Fruit fly (Drosophila melanogaster) whole organism, embryonic: ENCODE results near the gene Zip88E.

Experiments used
- Abd-B ChIP-seq: fragments of 200-800 bp; sonication (Bioruptor generic); optimal IDR thresholded peaks from 2 replicates; lab custom pipeline; 2018; ENCODE audit warnings: missing biosample characterization, mild to moderate bottlenecking, missing genetic modification characterization, moderate library complexity
- Adf1 ChIP-seq: fragments of 200-800 bp; sonication (Bioruptor generic); IDR thresholded peaks from 2 replicates; pipeline ENCODE4 v1.3.6; 2022; ENCODE audit warnings: missing biosample characterization, missing genetic modification characterization
- Bgb ChIP-seq: fragments of 200-800 bp; sonication (Bioruptor generic); IDR thresholded peaks from 2 replicates; pipeline ENCODE4 v1.3.6; 2022; ENCODE audit warnings: missing biosample characterization, missing genetic modification characterization; ENCODE audit not compliant: partially characterized antibody
- CG10462 ChIP-seq: fragments of 200-800 bp; sonication (Bioruptor generic); optimal IDR thresholded peaks from 2 replicates; lab custom pipeline; 2016; ENCODE audit warnings: missing biosample characterization, missing genetic modification characterization
- CG10543 ChIP-seq: fragments of 200-800 bp; sonication (Bioruptor generic); optimal IDR thresholded peaks from 3 replicates; lab custom pipeline; 2017; ENCODE audit warnings: missing biosample characterization, mild to moderate bottlenecking, missing genetic modification characterization, moderate library complexity
- CG11560 ChIP-seq: fragments of 200-800 bp; sonication (Bioruptor generic); IDR thresholded peaks from 3 replicates; pipeline ENCODE4 v1.3.6; 2022; ENCODE audit warnings: missing biosample characterization, missing genetic modification characterization
- CG12155 ChIP-seq: fragments of 200-800 bp; sonication (Bioruptor generic); optimal IDR thresholded peaks from 3 replicates; lab custom pipeline; 2016; ENCODE audit warnings: missing biosample characterization, missing genetic modification characterization
- CG12744 ChIP-seq: fragments of 200-800 bp; sonication (Bioruptor generic); optimal IDR thresholded peaks from 2 replicates; lab custom pipeline; 2016; ENCODE audit warnings: missing biosample characterization, missing genetic modification characterization
- CG16815 ChIP-seq: fragments of 200-800 bp; sonication (Bioruptor generic); optimal IDR thresholded peaks from 3 replicates; lab custom pipeline; 2017; ENCODE audit warnings: missing biosample characterization, mild to moderate bottlenecking, missing genetic modification characterization
- CG17328 ChIP-seq: fragments of 200-800 bp; sonication (Bioruptor generic); IDR thresholded peaks from 2 replicates; pipeline ENCODE4 v1.3.6; 2022; ENCODE audit warnings: missing biosample characterization, missing genetic modification characterization
- CG17612 ChIP-seq: fragments of 200-800 bp; sonication (Bioruptor generic); IDR thresholded peaks from 2 replicates; pipeline ENCODE4 v1.3.6; 2022; ENCODE audit warnings: missing biosample characterization, missing genetic modification characterization
- CG17802 ChIP-seq: fragments of 200-800 bp; sonication (Bioruptor generic); optimal IDR thresholded peaks from 2 replicates; lab custom pipeline; 2018; ENCODE audit warnings: missing biosample characterization, mild to moderate bottlenecking, missing genetic modification characterization, moderate library complexity
- CG18262 ChIP-seq: fragments of 200-800 bp; optimal IDR thresholded peaks from 3 replicates; lab custom pipeline; 2019; ENCODE audit warnings: missing biosample characterization, mild to moderate bottlenecking, missing genetic modification characterization, moderate library complexity
- CG18476 ChIP-seq: fragments of 200-800 bp; sonication (Bioruptor generic); optimal IDR thresholded peaks from 2 replicates; lab custom pipeline; 2016; ENCODE audit warnings: missing biosample characterization, mild to moderate bottlenecking, missing genetic modification characterization
- CG3065 ChIP-seq: fragments of 200-800 bp; sonication (Bioruptor generic); optimal IDR thresholded peaks from 2 replicates; lab custom pipeline; 2016; ENCODE audit warnings: missing biosample characterization, missing genetic modification characterization
- CG32772 ChIP-seq: fragments of 200-800 bp; sonication (Bioruptor generic); IDR thresholded peaks from 2 replicates; pipeline ENCODE4 v1.3.6; 2022; ENCODE audit warnings: missing biosample characterization, missing genetic modification characterization
- CG3995 ChIP-seq: fragments of 200-800 bp; sonication (Bioruptor generic); optimal IDR thresholded peaks from 3 replicates; lab custom pipeline; 2016; ENCODE audit warnings: missing biosample characterization, missing genetic modification characterization
- CG4282 ChIP-seq: fragments of 200-800 bp; sonication (Bioruptor generic); optimal IDR thresholded peaks from 2 replicates; lab custom pipeline; 2016; ENCODE audit warnings: missing biosample characterization, missing genetic modification characterization
- CG5245 ChIP-seq: fragments of 200-800 bp; sonication (Bioruptor generic); optimal IDR thresholded peaks from 3 replicates; lab custom pipeline; 2016; ENCODE audit warnings: missing biosample characterization, missing genetic modification characterization
- CG6272 ChIP-seq: fragments of 200-800 bp; sonication (Bioruptor generic); IDR thresholded peaks from 2 replicates; pipeline ENCODE4 v1.3.6; 2022; ENCODE audit warnings: missing biosample characterization, missing genetic modification characterization
- CG6689 ChIP-seq: fragments of 200-800 bp; sonication (Bioruptor generic); IDR thresholded peaks from 2 replicates; pipeline ENCODE4 v1.3.6; 2022; ENCODE audit warnings: missing biosample characterization, missing genetic modification characterization
- CG8478 ChIP-seq: fragments of >200 bp; optimal IDR thresholded peaks from 2 replicates; lab custom pipeline; 2018
- CG8944 ChIP-seq: fragments of 200-800 bp; sonication (Bioruptor generic); optimal IDR thresholded peaks from 3 replicates; lab custom pipeline; 2016; ENCODE audit warnings: missing biosample characterization, missing genetic modification characterization
- CG9437 ChIP-seq: fragments of 200-800 bp; sonication (Bioruptor generic); optimal IDR thresholded peaks from 2 replicates; lab custom pipeline; 2018; ENCODE audit warnings: missing biosample characterization, mild to moderate bottlenecking, missing genetic modification characterization
- CG9727 ChIP-seq: fragments of 200-800 bp; sonication (Bioruptor generic); optimal IDR thresholded peaks from 3 replicates; lab custom pipeline; 2017; ENCODE audit warnings: missing biosample characterization, mild to moderate bottlenecking, missing genetic modification characterization
- Doc3 ChIP-seq: fragments of 200-800 bp; sonication (Bioruptor generic); IDR thresholded peaks from 3 replicates; pipeline ENCODE4 v1.3.6; 2022; ENCODE audit warnings: missing biosample characterization, missing genetic modification characterization; ENCODE audit not compliant: partially characterized antibody
- Dref ChIP-seq: fragments of 200-800 bp; sonication (Bioruptor generic); IDR thresholded peaks from 2 replicates; pipeline ENCODE4 v1.3.6; 2022; ENCODE audit warnings: missing biosample characterization, missing genetic modification characterization
- Ets97D ChIP-seq: fragments of 200-800 bp; sonication (Bioruptor generic); optimal IDR thresholded peaks from 3 replicates; lab custom pipeline; 2016; ENCODE audit warnings: missing biosample characterization, missing genetic modification characterization
- HmgD ChIP-seq: fragments of 200-800 bp; sonication (Bioruptor generic); optimal IDR thresholded peaks from 3 replicates; lab custom pipeline; 2016; ENCODE audit warnings: missing biosample characterization, missing genetic modification characterization
- Mes4 ChIP-seq: fragments of 200-800 bp; sonication (Bioruptor generic); optimal IDR thresholded peaks from 2 replicates; lab custom pipeline; 2016; ENCODE audit warnings: missing biosample characterization, missing genetic modification characterization
- Mrtf ChIP-seq: fragments of 200-800 bp; sonication (Bioruptor generic); IDR thresholded peaks from 3 replicates; pipeline ENCODE4 v1.3.6; 2022; ENCODE audit warnings: missing biosample characterization, missing genetic modification characterization
- Rx ChIP-seq: fragments of 200-800 bp; sonication (Bioruptor generic); IDR thresholded peaks from 2 replicates; pipeline ENCODE4 v1.3.6; 2022; ENCODE audit warnings: missing biosample characterization, missing genetic modification characterization
- ab ChIP-seq: fragments of 200-800 bp; sonication (Bioruptor generic); optimal IDR thresholded peaks from 2 replicates; lab custom pipeline; 2016; ENCODE audit warnings: missing biosample characterization, missing genetic modification characterization
- chm ChIP-seq: fragments of 200-800 bp; sonication (Bioruptor generic); IDR thresholded peaks from 2 replicates; pipeline ENCODE4 v1.3.6; 2022; ENCODE audit warnings: missing biosample characterization, missing genetic modification characterization
- corto ChIP-seq: fragments of 200-800 bp; sonication (Bioruptor generic); optimal IDR thresholded peaks from 2 replicates; lab custom pipeline; 2016; ENCODE audit warnings: missing biosample characterization, mild to moderate bottlenecking, missing genetic modification characterization, moderate library complexity
- cwo ChIP-seq: fragments of 200-800 bp; sonication (Bioruptor generic); optimal IDR thresholded peaks from 3 replicates; lab custom pipeline; 2017; ENCODE audit warnings: missing biosample characterization, missing genetic modification characterization, mild to moderate bottlenecking, moderate library complexity, missing genetic modification reagents
- dysf ChIP-seq: fragments of 200-800 bp; sonication (Bioruptor generic); IDR thresholded peaks from 3 replicates; pipeline ENCODE4 v1.3.6; 2022; ENCODE audit warnings: missing biosample characterization, missing genetic modification characterization
- gce ChIP-seq: fragments of 200-800 bp; sonication (Bioruptor generic); IDR thresholded peaks from 3 replicates; pipeline ENCODE4 v1.3.6; 2022; ENCODE audit warnings: missing biosample characterization, missing genetic modification characterization
- grau ChIP-seq: fragments of 200-800 bp; optimal IDR thresholded peaks from 3 replicates; lab custom pipeline; 2019; ENCODE audit warnings: missing biosample characterization, mild to moderate bottlenecking, missing genetic modification characterization, moderate library complexity
- hkb ChIP-seq, 2 experiments: fragments of 200-800 bp in 1 of 2; fragments of >200 bp in 1 of 2; sonication (Bioruptor generic) in 1 of 2; IDR thresholded peaks in 1 of 2; optimal IDR thresholded peaks in 1 of 2; 2 replicates each; pipeline versions ENCODE4 v1.3.6 to Lab custom; 2017 to 2022; ENCODE audit warnings: missing biosample characterization in 1 of 2, missing genetic modification characterization in 1 of 2
- hth ChIP-seq: fragments of >200 bp; optimal IDR thresholded peaks from 2 replicates; lab custom pipeline; 2017; ENCODE audit warnings: inconsistent platforms
- ind ChIP-seq: fragments of 200-800 bp; sonication (Bioruptor generic); optimal IDR thresholded peaks from 3 replicates; lab custom pipeline; 2016; ENCODE audit warnings: missing biosample characterization, missing genetic modification characterization
- jumu ChIP-seq: fragments of 200-800 bp; sonication (Bioruptor generic); optimal IDR thresholded peaks from 3 replicates; lab custom pipeline; 2016; ENCODE audit warnings: missing biosample characterization, missing genetic modification characterization
- lab ChIP-seq: fragments of 200-800 bp; sonication (Bioruptor generic); optimal IDR thresholded peaks from 3 replicates; lab custom pipeline; 2017; ENCODE audit warnings: missing biosample characterization, missing genetic modification characterization, mild to moderate bottlenecking, moderate library complexity, missing genetic modification reagents
- pho ChIP-seq: fragments of 200-800 bp; sonication (Bioruptor generic); optimal IDR thresholded peaks from 2 replicates; lab custom pipeline; 2016; ENCODE audit warnings: missing biosample characterization, missing genetic modification characterization
- pzg ChIP-seq: fragments of 200-800 bp; sonication (Bioruptor generic); optimal IDR thresholded peaks from 3 replicates; lab custom pipeline; 2018; ENCODE audit warnings: missing biosample characterization, mild to moderate bottlenecking, missing genetic modification characterization, moderate library complexity
- sima ChIP-seq: fragments of 200-800 bp; sonication (Bioruptor generic); optimal IDR thresholded peaks from 2 replicates; lab custom pipeline; 2016; ENCODE audit warnings: missing biosample characterization, missing genetic modification characterization
- sisA ChIP-seq: fragments of 200-800 bp; sonication (Bioruptor generic); IDR thresholded peaks from 2 replicates; pipeline ENCODE4 v1.3.6; 2022; ENCODE audit warnings: missing biosample characterization, missing genetic modification characterization
- unpg ChIP-seq: fragments of 200-800 bp; sonication (Bioruptor generic); optimal IDR thresholded peaks from 3 replicates; lab custom pipeline; 2018; ENCODE audit warnings: missing biosample characterization, mild to moderate bottlenecking, missing genetic modification characterization, moderate library complexity

The Zip88E gene

DNA sequence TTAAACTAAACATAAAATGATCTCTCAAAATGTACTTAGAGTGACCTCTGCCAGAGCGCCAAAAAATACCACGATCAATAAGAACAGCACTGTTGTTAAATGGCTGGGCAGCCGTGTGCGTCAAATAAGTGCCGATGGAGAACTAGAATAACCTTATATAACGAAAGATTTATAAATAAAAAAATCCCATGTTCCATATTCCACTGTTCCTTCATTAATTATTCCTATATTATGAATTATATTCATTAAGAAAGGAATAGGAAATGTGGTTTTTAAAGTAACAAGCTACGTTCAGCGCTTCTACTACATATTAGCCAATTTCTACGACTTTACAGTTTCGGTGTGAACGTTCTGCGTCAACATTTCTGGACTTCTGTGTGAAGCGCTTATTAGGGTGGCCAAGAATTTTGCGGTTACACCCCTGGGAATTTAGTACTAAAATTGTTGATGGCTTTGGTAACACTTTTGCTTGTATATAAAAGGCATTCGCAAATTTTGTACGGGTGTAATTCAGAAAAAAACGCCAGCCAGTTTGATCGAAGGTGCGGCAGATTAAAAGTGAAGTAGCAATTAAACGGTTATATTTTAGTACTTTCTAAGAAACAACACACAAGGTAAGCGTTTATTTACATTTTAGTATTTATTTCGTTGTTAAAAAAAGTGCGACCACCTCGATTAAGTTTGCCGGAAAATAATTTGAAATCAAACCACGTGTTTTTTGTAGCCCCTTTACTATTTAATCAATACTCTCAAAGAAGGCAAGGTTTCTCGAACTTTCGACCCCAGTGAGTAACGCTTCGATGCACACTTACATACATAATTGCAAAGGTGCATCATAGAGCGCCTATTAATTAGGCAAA lies 26.0 kb upstream of the Zip88E start, which contains the start of the genes tefu and Hsc70-4 (continued):
- peak; percentile 45 for TF ChIP-seq Mes4 (GFP tag; lab: Kevin White, UChicago)
- TF ChIP-seq pho (GFP tag; lab: Kevin White, UChicago): peak; percentile 62
- TF ChIP-seq unpg: peak; percentile 62
- no peak for TF ChIP-seq Doc3 (GFP tag; lab: Robert Waterston, UW)
- TF ChIP-seq CG12744: peak; percentile 13
- peak; percentile 80 for TF ChIP-seq grau
- peak; percentile 77 for TF ChIP-seq ab (GFP tag; lab: Kevin White, UChicago)
- peak; percentile 91 for TF ChIP-seq pzg
- peak; percentile 92 for TF ChIP-seq Abd-B
- peak; percentile 58 for TF ChIP-seq CG3065 (GFP tag; lab: Kevin White, UChicago)
- peak; percentile 68 for TF ChIP-seq Rx (GFP tag; lab: Robert Waterston, UW)
- TF ChIP-seq CG3995: peak; percentile 6
- no peak; the same call in 1 of the 2 replicates for TF ChIP-seq Adf1 (GFP tag; lab: Robert Waterston, UW)
- TF ChIP-seq CG32772 (GFP tag; lab: Robert Waterston, UW): peak; percentile 76
- peak; percentile 72; the same call in 1 of the 2 replicates for TF ChIP-seq CG6272 (GFP tag; lab: Robert Waterston, UW)
- peak; percentile 72 for TF ChIP-seq Ets97D (GFP tag; lab: Kevin White, UChicago)
- peak; percentile 86 for TF ChIP-seq ind (GFP tag; lab: Kevin White, UChicago)
- TF ChIP-seq CG5245: peak; percentile 46
- TF ChIP-seq CG18262: no peak
- no peak for TF ChIP-seq corto (GFP tag; lab: Kevin White, UChicago)
- peak; percentile 90 for TF ChIP-seq sisA
- TF ChIP-seq Mrtf (GFP tag; lab: Robert Waterston, UW): peak; percentile 83
- peak; percentile 51 for TF ChIP-seq CG9437 (GFP tag; lab: Kevin White, UChicago)
- peak; percentile 72 for TF ChIP-seq CG12155 (GFP tag; lab: Kevin White, UChicago)
- TF ChIP-seq CG9727 (GFP tag; lab: Kevin White, UChicago): peak; percentile 74
- peak; percentile 50; the same call in 1 of the 3 replicates for TF ChIP-seq gce (GFP tag; lab: Robert Waterston, UW)
- TF ChIP-seq HmgD (GFP tag; lab: Kevin White, UChicago): peak; percentile 34
- TF ChIP-seq CG10543 (GFP tag; lab: Kevin White, UChicago): peak; percentile 81
- peak; percentile 78 for TF ChIP-seq jumu (GFP tag; lab: Kevin White, UChicago)
- TF ChIP-seq cwo (GFP tag; lab: Kevin White, UChicago): no peak
- peak; percentile 69 for TF ChIP-seq CG17612
- no peak for TF ChIP-seq chm (GFP tag; lab: Robert Waterston, UW)
- TF ChIP-seq CG18476 (GFP tag; lab: Kevin White, UChicago): peak; percentile 33
- TF ChIP-seq dysf: peak; percentile 85
- TF ChIP-seq CG11560 (tag; lab: Robert Waterston, UW): peak; percentile 27; the same call in 1 of the 3 replicates
- peak; percentile 51 for TF ChIP-seq Dref (GFP tag; lab: Robert Waterston, UW)
- no peak for TF ChIP-seq CG4282 (GFP tag; lab: Kevin White, UChicago)
- peak; percentile 28 for TF ChIP-seq CG10462
- peak; percentile 91 for TF ChIP-seq hkb (optimal IDR thresholded peaks at IDR 0.05; lab: Kevin White, UChicago)
- peak; percentile 42 for TF ChIP-seq hkb (GFP tag; IDR thresholded peaks at IDR 0.05; lab: Robert Waterston, UW)
- TF ChIP-seq CG17802 (tag; lab: Kevin White, UChicago): peak; percentile 97
- peak; percentile 48 for TF ChIP-seq CG8944
- TF ChIP-seq CG8478 (lab: Kevin White, UChicago): no peak
- peak; percentile 28; the same call in 1 of the 2 replicates for TF ChIP-seq Bgb
- peak; percentile 19 for TF ChIP-seq lab (GFP tag; lab: Kevin White, UChicago)
- no peak for TF ChIP-seq hth (lab: Kevin White, UChicago)
- peak; percentile 82 for TF ChIP-seq CG6689 (GFP tag; lab: Robert Waterston, UW)
- TF ChIP-seq sima: peak; percentile 12
- TF ChIP-seq CG17328 (GFP tag; lab: Robert Waterston, UW): peak; percentile 58
- peak; percentile 81 for TF ChIP-seq CG16815
